Fruit fly (Drosophila melanogaster) whole organism, pupa: ENCODE results near the gene CG1233.

Experiments used
- CG10348 ChIP-seq: fragments of 200-800 bp; sonication (Bioruptor generic); IDR thresholded peaks from 2 replicates; pipeline ENCODE4 v1.3.6; 2022; ENCODE audit warnings: missing biosample characterization, missing genetic modification characterization
- CG12605 ChIP-seq: fragments of 200-800 bp; sonication (Bioruptor generic); IDR thresholded peaks from 2 replicates; pipeline ENCODE4 v1.3.6; 2022; ENCODE audit warnings: missing biosample characterization, missing genetic modification characterization
- CG13204 ChIP-seq: fragments of 200-800 bp; sonication (Bioruptor generic); optimal IDR thresholded peaks from 2 replicates; lab custom pipeline; 2018; ENCODE audit warnings: missing biosample characterization, mild to moderate bottlenecking, missing genetic modification characterization, moderate library complexity
- CG14655 ChIP-seq: fragments of 200-800 bp; sonication (Bioruptor generic); optimal IDR thresholded peaks from 3 replicates; lab custom pipeline; 2017; ENCODE audit warnings: mild to moderate bottlenecking, missing biosample characterization, missing genetic modification reagents, missing genetic modification characterization
- CG15710 ChIP-seq: fragments of 200-800 bp; sonication (Bioruptor generic); optimal IDR thresholded peaks from 2 replicates; lab custom pipeline; 2018; ENCODE audit warnings: missing biosample characterization, mild to moderate bottlenecking, missing genetic modification characterization, moderate library complexity
- CG17806 ChIP-seq: fragments of 200-800 bp; sonication (Bioruptor generic); optimal IDR thresholded peaks from 2 replicates; lab custom pipeline; 2018; ENCODE audit warnings: missing biosample characterization, mild to moderate bottlenecking, missing genetic modification characterization, moderate library complexity
- CG32121 ChIP-seq: fragments of 200-800 bp; sonication (Bioruptor generic); IDR thresholded peaks from 2 replicates; pipeline ENCODE4 v1.3.6; 2022; ENCODE audit warnings: missing biosample characterization, missing genetic modification characterization
- CG34367 ChIP-seq: fragments of 200-800 bp; sonication (Bioruptor generic); optimal IDR thresholded peaks from 2 replicates; lab custom pipeline; 2018; ENCODE audit warnings: missing biosample characterization, mild to moderate bottlenecking, missing genetic modification characterization
- CG4496 ChIP-seq: fragments of 200-800 bp; sonication (Bioruptor generic); IDR thresholded peaks from 3 replicates; pipeline ENCODE4 v1.3.6; 2022; ENCODE audit warnings: missing biosample characterization, missing genetic modification characterization
- CG8159 ChIP-seq: fragments of 200-800 bp; sonication (Bioruptor generic); optimal IDR thresholded peaks from 3 replicates; lab custom pipeline; 2018; ENCODE audit warnings: missing biosample characterization, mild to moderate bottlenecking, missing genetic modification characterization, moderate library complexity
- CG8301 ChIP-seq: fragments of 200-800 bp; sonication (Bioruptor generic); optimal IDR thresholded peaks from 2 replicates; lab custom pipeline; 2018; ENCODE audit warnings: missing biosample characterization, mild to moderate bottlenecking, missing genetic modification characterization
- CG9948 ChIP-seq: fragments of 200-800 bp; sonication (Bioruptor generic); optimal IDR thresholded peaks from 2 replicates; lab custom pipeline; 2018; ENCODE audit warnings: missing biosample characterization, mild to moderate bottlenecking, missing genetic modification characterization, moderate library complexity
- D1 ChIP-seq: fragments of 200-800 bp; sonication (Bioruptor generic); optimal IDR thresholded peaks from 2 replicates; lab custom pipeline; 2018; ENCODE audit warnings: missing biosample characterization, mild to moderate bottlenecking, missing genetic modification characterization, moderate library complexity
- EcR ChIP-seq: fragments of 200-800 bp; sonication (Bioruptor generic); optimal IDR thresholded peaks from 3 replicates; lab custom pipeline; 2019; ENCODE audit warnings: missing biosample characterization, missing genetic modification characterization, mild to moderate bottlenecking, moderate library complexity, missing genetic modification reagents
- Ets98B ChIP-seq: fragments of 200-800 bp; sonication (Bioruptor generic); IDR thresholded peaks from 2 replicates; pipeline ENCODE4 v1.3.6; 2022; ENCODE audit warnings: missing biosample characterization, missing genetic modification characterization
- Pif1A ChIP-seq: fragments of 200-800 bp; sonication (Bioruptor generic); optimal IDR thresholded peaks from 3 replicates; lab custom pipeline; 2016; ENCODE audit warnings: missing biosample characterization, missing genetic modification characterization
- Pif1B ChIP-seq: fragments of 200-800 bp; sonication (Bioruptor generic); optimal IDR thresholded peaks from 3 replicates; lab custom pipeline; 2016; ENCODE audit warnings: missing biosample characterization, missing genetic modification characterization
- Snoo ChIP-seq: fragments of 200-800 bp; sonication (Bioruptor generic); optimal IDR thresholded peaks from 3 replicates; lab custom pipeline; 2017; ENCODE audit warnings: missing biosample characterization, mild to moderate bottlenecking, missing genetic modification characterization, inconsistent platforms
- fd96Ca ChIP-seq: fragments of 200-800 bp; sonication (Bioruptor generic); IDR thresholded peaks from 3 replicates; pipeline ENCODE4 v1.3.6; 2022; ENCODE audit warnings: missing biosample characterization, missing genetic modification characterization
- gl ChIP-seq: fragments of 200-800 bp; sonication (Bioruptor generic); optimal IDR thresholded peaks from 2 replicates; lab custom pipeline; 2018; ENCODE audit warnings: missing biosample characterization, mild to moderate bottlenecking, missing genetic modification characterization
- rn ChIP-seq: fragments of 200-800 bp; sonication (Bioruptor generic); IDR thresholded peaks from 2 replicates; pipeline ENCODE4 v1.3.6; 2022; ENCODE audit warnings: missing biosample characterization, missing genetic modification characterization

Gene CG1233

dm6 chr3L:320798-321197 is 40.5 kb upstream of the CG1233 start:
- TF ChIP-seq CG17806 (tag; lab: Kevin White, UChicago): no peak
- TF ChIP-seq CG10348: no peak
- no peak for TF ChIP-seq CG8159
- TF ChIP-seq CG9948: no peak

- TF ChIP-seq CG9948 (no peak), Ets98B (GFP tag; lab: Robert Waterston, UW) (no peak), CG4496 (GFP tag; lab: Robert Waterston, UW) (no peak), CG14655 (GFP tag; lab: Kevin White, UChicago) (no peak), EcR (GFP tag; lab: Kevin White, UChicago) (no peak), fd96Ca (GFP tag; lab: Robert Waterston, UW) (no peak), CG12605 (GFP tag; lab: Robert Waterston, UW) (no peak), CG17806 (tag; lab: Kevin White, UChicago) (no peak), CG13204 (GFP tag; lab: Kevin White, UChicago) (no peak), D1 (tag; lab: Kevin White, UChicago) (no peak), CG8301 (tag; lab: Kevin White, UChicago) (no peak), rn (GFP tag; lab: Robert Waterston, UW) (no peak), CG15710 (tag; lab: Kevin White, UChicago) (no peak), CG10348 (no peak), CG32121 (no peak)
These were observed 39.8 kb upstream of the CG1233 start for dm6 chr3L:321495-321894.

- no peak for TF ChIP-seq Pif1A (GFP tag; lab: Kevin White, UChicago)
- no peak for TF ChIP-seq CG15710 (tag; lab: Kevin White, UChicago)
- TF ChIP-seq CG8159: no peak
- no peak for TF ChIP-seq CG8301 (tag; lab: Kevin White, UChicago)
- no peak for TF ChIP-seq CG32121
- no peak for TF ChIP-seq gl (tag; lab: Kevin White, UChicago)
- TF ChIP-seq Pif1B: no peak
- TF ChIP-seq CG13204 (GFP tag; lab: Kevin White, UChicago): no peak
- TF ChIP-seq fd96Ca (GFP tag; lab: Robert Waterston, UW): no peak
- no peak for TF ChIP-seq CG34367 (tag; lab: Kevin White, UChicago)
- TF ChIP-seq CG14655 (GFP tag; lab: Kevin White, UChicago): no peak
- TF ChIP-seq rn (GFP tag; lab: Robert Waterston, UW): no peak
- TF ChIP-seq EcR (GFP tag; lab: Kevin White, UChicago): no peak
These were observed 36.8 kb upstream of the CG1233 start, which contains the start of gene CG32344 for dm6 chr3L:324486-324885. TSS of gene CG32344 (minus strand) at chr3L:324720.

- TF ChIP-seq gl (tag; lab: Kevin White, UChicago): no peak
- no peak for TF ChIP-seq CG12605 (GFP tag; lab: Robert Waterston, UW)
- TF ChIP-seq CG17806 (tag; lab: Kevin White, UChicago): no peak
- no peak for TF ChIP-seq CG10348
- TF ChIP-seq, all 21 proteins: peak for 0
These were observed 33.4 kb upstream of the CG1233 start, which contains the start of the genes Atac3 and Ptpmeg for dm6 chr3L:327833-328232. TSS of gene Atac3 (minus strand) at chr3L:327992. TSS of gene Ptpmeg (plus strand) at chr3L:328097.

dm6 chr3L:329153-329698 is 32.0 kb upstream of the CG1233 start:
- TF ChIP-seq Pif1A (GFP tag; lab: Kevin White, UChicago) (no peak), Pif1B (no peak), CG9948 (no peak), CG12605 (GFP tag; lab: Robert Waterston, UW) (no peak), EcR (GFP tag; lab: Kevin White, UChicago) (no peak)

- no peak for TF ChIP-seq EcR (GFP tag; lab: Kevin White, UChicago)
- TF ChIP-seq Ets98B (GFP tag; lab: Robert Waterston, UW): peak; percentile 52; the same call in 1 of the 2 replicates
- TF ChIP-seq CG4496 (GFP tag; lab: Robert Waterston, UW): peak; percentile 15; the same call in 1 of the 3 replicates
These were observed 29.1 kb upstream of the CG1233 start, which contains the start of gene mthl9 for dm6 chr3L:331842-332802. TSS of gene mthl9 (minus strand) at chr3L:332309.

dm6 chr3L:337148-337547 is 24.1 kb upstream of the CG1233 start:
- no peak for TF ChIP-seq CG9948
- no peak for TF ChIP-seq EcR (GFP tag; lab: Kevin White, UChicago)
- no peak for TF ChIP-seq CG8301 (tag; lab: Kevin White, UChicago)
- no peak for TF ChIP-seq CG8159
- TF ChIP-seq Snoo (tag; lab: Kevin White, UChicago): no peak
- no peak for TF ChIP-seq CG10348
- TF ChIP-seq Pif1B: no peak
- TF ChIP-seq CG32121: no peak
- no peak for TF ChIP-seq CG17806 (tag; lab: Kevin White, UChicago)
- TF ChIP-seq rn (GFP tag; lab: Robert Waterston, UW): no peak
- TF ChIP-seq CG15710 (tag; lab: Kevin White, UChicago): no peak
- no peak for TF ChIP-seq D1 (tag; lab: Kevin White, UChicago)
- no peak for TF ChIP-seq Pif1A (GFP tag; lab: Kevin White, UChicago)
- no peak for TF ChIP-seq CG12605 (GFP tag; lab: Robert Waterston, UW)
- TF ChIP-seq CG4496 (GFP tag; lab: Robert Waterston, UW): no peak
- no peak for TF ChIP-seq CG34367 (tag; lab: Kevin White, UChicago)
- no peak for TF ChIP-seq CG14655 (GFP tag; lab: Kevin White, UChicago)
- TF ChIP-seq CG13204 (GFP tag; lab: Kevin White, UChicago): no peak
- TF ChIP-seq Ets98B (GFP tag; lab: Robert Waterston, UW): no peak
- TF ChIP-seq, all 21 proteins: peak for 0
